Worm (Caenorhabditis elegans) whole organism, young adult: ENCODE data around the gene F22F7.3.

Experiments
- Y79H2A.3 ChIP-seq: fragments of 200-800 bp; sonication (Bioruptor generic); conservative IDR thresholded peaks from 2 replicates; pipeline ENCODE4 v1.3.6; 2022; ENCODE audit warnings: missing genetic modification reagents, missing genetic modification characterization, missing compliant biosample characterization
- Y95B8A.8 ChIP-seq: fragments of 200-800 bp; sonication (Bioruptor generic); IDR thresholded peaks from 2 replicates; pipeline ENCODE4 v1.3.6; 2022; ENCODE audit warnings: missing genetic modification reagents, missing genetic modification characterization, missing compliant biosample characterization
- ccch-3 ChIP-seq: fragments of 200-800 bp; sonication (Bioruptor generic); optimal IDR thresholded peaks from 2 replicates; lab custom pipeline; 2018; ENCODE audit warnings: mild to moderate bottlenecking, missing genetic modification characterization, missing compliant biosample characterization
- die-1 ChIP-seq: sonication (generic microtip); optimal IDR thresholded peaks from 2 replicates; lab custom pipeline; 2016; ENCODE audit warnings: missing genotype, mild to moderate bottlenecking, missing genetic modification characterization, missing compliant biosample characterization
- egrh-3 ChIP-seq: fragments of 200-800 bp; sonication (Bioruptor generic); IDR thresholded peaks from 2 replicates; pipeline ENCODE4 v1.3.6; 2022; ENCODE audit warnings: missing genetic modification reagents, missing genetic modification characterization, missing compliant biosample characterization
- lin-40 ChIP-seq: sonication (generic microtip); optimal IDR thresholded peaks from 2 replicates; lab custom pipeline; 2016; ENCODE audit warnings: missing genetic modification characterization, mild to moderate bottlenecking, missing compliant biosample characterization, missing genotype, missing genetic modification reagents
- rec-8 ChIP-seq, 2 experiments: sonication (generic microtip); optimal IDR thresholded peaks; 2 replicates each; lab custom pipeline; 2016; ENCODE audit warnings: mild to moderate bottlenecking in 2 of 2, missing genetic modification characterization in 2 of 2, missing genetic modification reagents in 2 of 2, missing genotype in 2 of 2, missing biosample characterization in 1 of 2, missing compliant biosample characterization in 1 of 2, moderate library complexity in 1 of 2
- snpc-4 ChIP-seq, 5 experiments: fragments of 150-350 bp in 1 of 5; sonication (generic microtip) in 4 of 5; optimal IDR thresholded peaks; 2 replicates each; lab custom pipeline; 2014 to 2018; ENCODE audit warnings: missing genetic modification characterization in 5 of 5, missing biosample characterization in 3 of 5, antibody characterized with exemption in 2 of 5, mild to moderate bottlenecking in 2 of 5, missing compliant biosample characterization in 2 of 5, missing genotype in 2 of 5, moderate library complexity in 2 of 5, missing genetic modification reagents in 1 of 5

DNA sequence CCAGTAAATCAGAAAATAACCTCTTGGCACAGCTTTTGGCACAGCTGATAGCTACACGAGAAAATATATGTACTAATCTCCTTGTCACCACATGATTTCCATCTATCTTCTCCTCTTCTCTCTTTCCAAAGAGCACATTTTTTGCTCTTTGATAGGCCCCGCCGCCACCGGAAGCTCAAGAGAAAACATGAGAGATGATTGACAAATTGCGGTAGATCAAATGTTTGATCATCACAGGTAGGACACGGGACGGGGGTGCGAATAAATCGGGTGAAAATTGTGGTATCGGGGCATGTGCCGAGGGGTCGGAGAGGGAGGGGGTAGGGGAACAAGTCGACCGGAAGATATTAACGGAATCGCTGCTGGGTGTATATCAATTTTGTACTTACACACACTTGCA is 34.4 kb upstream of the F22F7.3 start:
- TF ChIP-seq Y95B8A.8 (GFP tag; lab: Robert Waterston, UW) (no peak), rec-8 (tag; optimal IDR thresholded peaks at IDR 0.05; lab: Kevin White, UChicago) (no peak), snpc-4 (GFP tag; optimal IDR thresholded peaks at IDR 0.05; lab: Kevin White, UChicago) (no peak), snpc-4 (tag; optimal IDR thresholded peaks at IDR 0.05; lab: Kevin White, UChicago) (no peak), lin-40 (tag; lab: Kevin White, UChicago) (no peak), Y79H2A.3 (GFP tag; lab: Robert Waterston, UW) (no peak), ccch-3 (GFP tag; lab: Kevin White, UChicago) (no peak), egrh-3 (GFP tag; lab: Robert Waterston, UW) (no peak), die-1 (tag; lab: Kevin White, UChicago) (no peak)
